Worm (Caenorhabditis elegans) whole organism, L3 larva: ENCODE data around the gene tin-10.

ENCODE experiments used
- ZK546.5 ChIP-seq: sonication (generic microtip); optimal IDR thresholded peaks from 2 replicates; lab custom pipeline; 2017; ENCODE audit warnings: missing biosample characterization, missing genetic modification characterization
- ama-1 ChIP-seq: fragments of 150-350 bp; optimal IDR thresholded peaks from 2 replicates; lab custom pipeline; 2018
- elt-1 ChIP-seq: fragments of 150-350 bp; optimal IDR thresholded peaks from 2 replicates; lab custom pipeline; 2014; ENCODE audit warnings: missing biosample characterization, missing genetic modification characterization
- mdl-1 ChIP-seq: fragments of 150-350 bp; optimal IDR thresholded peaks from 2 replicates; lab custom pipeline; 2014; ENCODE audit warnings: missing biosample characterization, missing genetic modification characterization
- nhr-28 ChIP-seq: fragments of 150-350 bp; optimal IDR thresholded peaks from 2 replicates; lab custom pipeline; 2014; ENCODE audit warnings: missing biosample characterization, missing genetic modification characterization
- nhr-76 ChIP-seq: fragments of 150-350 bp; sonication (generic microtip); optimal IDR thresholded peaks from 5 replicates; lab custom pipeline; 2014; ENCODE audit warnings: missing biosample characterization, missing genetic modification characterization
- unc-62 ChIP-seq: fragments of 150-350 bp; sonication (generic microtip); optimal IDR thresholded peaks from 4 replicates; lab custom pipeline; 2014; ENCODE audit warnings: missing biosample characterization, missing genetic modification reagents, missing genetic modification characterization

DNA sequence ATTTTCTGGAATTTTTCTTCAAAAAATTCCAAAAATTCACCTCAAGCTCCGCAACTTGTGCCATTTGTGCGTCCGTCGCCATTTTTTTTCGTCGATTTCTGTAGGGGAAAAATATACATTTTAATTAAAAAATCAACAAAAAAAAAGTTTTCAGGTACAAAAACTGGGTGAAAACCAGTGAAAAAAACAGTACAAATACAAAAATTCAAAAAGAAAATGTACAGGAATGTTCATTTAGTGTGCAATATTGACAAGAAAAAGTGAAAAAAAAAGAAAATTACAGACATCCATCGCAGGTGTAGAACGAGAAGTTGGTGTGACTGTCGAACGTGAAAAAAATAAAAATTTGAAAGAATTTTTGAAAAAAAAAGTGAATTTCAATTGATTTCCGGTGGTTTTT is at the start of gene tin-10:
- TF ChIP-seq mdl-1 (tag; lab: Kevin White, UChicago) (no peak), ama-1 (lab: Kevin White, UChicago) (no peak), nhr-28 (tag; lab: Kevin White, UChicago) (no peak), unc-62 (no peak), ZK546.5 (tag; lab: Kevin White, UChicago) (no peak), nhr-76 (tag; lab: Kevin White, UChicago) (no peak), elt-1 (tag; lab: Kevin White, UChicago) (no peak)
